Worm (Caenorhabditis elegans): ENCODE measurements around the gene C18G1.1.

DNA sequence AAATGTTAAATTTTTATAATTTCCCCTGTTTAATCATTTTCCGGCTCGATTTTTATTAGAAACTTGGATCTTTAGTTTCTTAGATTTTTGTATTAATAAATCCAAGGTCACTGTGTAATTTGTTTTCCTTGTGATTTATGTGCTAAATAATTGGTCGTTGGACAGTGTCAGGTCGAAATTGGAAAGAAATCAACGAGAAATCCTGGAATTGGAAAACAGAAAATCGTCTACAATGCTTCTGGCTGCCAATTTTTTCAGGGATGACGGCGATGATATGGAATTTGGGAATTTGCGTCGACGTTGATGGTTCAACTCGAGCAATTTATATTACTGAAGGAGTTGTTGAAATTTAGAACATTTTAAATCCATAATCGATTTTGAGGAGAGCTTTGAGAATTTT lies 43.2 kb upstream of the C18G1.1 start:
- no peak for TF ChIP-seq rec-8 (tag; optimal IDR thresholded peaks at IDR 0.05)
- TF ChIP-seq Y53F4B.3 (GFP tag; IDR thresholded peaks at IDR 0.05) = no peak
- no peak for TF ChIP-seq cebp-2 (GFP tag; IDR thresholded peaks at IDR 0.05)
- TF ChIP-seq athp-1 (tag; optimal IDR thresholded peaks at IDR 0.05) = no peak
